Worm (Caenorhabditis elegans) whole organism, early embryonic: Measurements from ENCODE around the gene twk-25.

ENCODE experiments used
- B0310.2 ChIP-seq: sonication (generic microtip); optimal IDR thresholded peaks from 2 replicates; lab custom pipeline; 2016; ENCODE audit warnings: mild to moderate bottlenecking, missing genetic modification characterization, missing compliant biosample characterization
- F13C5.2 ChIP-seq: sonication (generic microtip); optimal IDR thresholded peaks from 2 replicates; lab custom pipeline; 2017; ENCODE audit warnings: mild to moderate bottlenecking, missing genetic modification characterization, inconsistent platforms, missing compliant biosample characterization
- aly-1 ChIP-seq: sonication (generic microtip); optimal IDR thresholded peaks from 2 replicates; lab custom pipeline; 2016; ENCODE audit warnings: missing genetic modification characterization, missing compliant biosample characterization
- ama-1 ChIP-seq: fragments of 150-350 bp; optimal IDR thresholded peaks from 2 replicates; lab custom pipeline; 2014
- ceh-13 ChIP-seq: fragments of 200-800 bp; sonication (Bioruptor generic); optimal IDR thresholded peaks from 2 replicates; lab custom pipeline; 2018; ENCODE audit warnings: mild to moderate bottlenecking, missing genetic modification characterization, missing compliant biosample characterization
- ceh-36 ChIP-seq: sonication (generic microtip); optimal IDR thresholded peaks from 2 replicates; lab custom pipeline; 2016; ENCODE audit warnings: missing genetic modification characterization, inconsistent platforms, missing compliant biosample characterization
- ets-7 ChIP-seq: sonication (generic microtip); optimal IDR thresholded peaks from 2 replicates; lab custom pipeline; 2016; ENCODE audit warnings: missing genotype, missing genetic modification characterization, missing compliant biosample characterization
- flt-1 ChIP-seq: fragments of 200-800 bp; sonication (Bioruptor generic); IDR thresholded peaks from 2 replicates; pipeline ENCODE4 v1.3.6; 2022; ENCODE audit warnings: missing genetic modification characterization, missing compliant biosample characterization
- hmbx-1 ChIP-seq: sonication (generic microtip); optimal IDR thresholded peaks from 2 replicates; lab custom pipeline; 2016; ENCODE audit warnings: mild to moderate bottlenecking, missing genetic modification characterization, missing compliant biosample characterization
- hmg-4 ChIP-seq: fragments of 200-800 bp; sonication (Bioruptor generic); optimal IDR thresholded peaks from 2 replicates; lab custom pipeline; 2018; ENCODE audit warnings: mild to moderate bottlenecking, missing genetic modification characterization, missing compliant biosample characterization
- hnd-1 ChIP-seq: sonication (generic microtip); optimal IDR thresholded peaks from 2 replicates; lab custom pipeline; 2016; ENCODE audit warnings: missing genetic modification characterization, missing compliant biosample characterization
- pes-1 ChIP-seq: fragments of 200-800 bp; sonication (Bioruptor generic); IDR thresholded peaks from 2 replicates; pipeline ENCODE4 v1.3.6; 2022; ENCODE audit warnings: missing genetic modification reagents, missing genetic modification characterization, missing compliant biosample characterization
- scrt-1 ChIP-seq: fragments of 200-800 bp; sonication (Bioruptor generic); IDR thresholded peaks from 2 replicates; pipeline ENCODE4 v1.3.6; 2022; ENCODE audit warnings: missing genetic modification characterization, missing compliant biosample characterization
- sea-1 ChIP-seq: fragments of 200-800 bp; sonication (Bioruptor generic); conservative IDR thresholded peaks from 2 replicates; pipeline ENCODE4 v1.3.6; 2022; ENCODE audit warnings: missing genetic modification characterization, missing compliant biosample characterization
- tbx-11 ChIP-seq: fragments of 200-800 bp; sonication (Bioruptor generic); IDR thresholded peaks from 2 replicates; pipeline ENCODE4 v1.3.6; 2022; ENCODE audit warnings: missing genetic modification characterization, missing compliant biosample characterization
- tbx-37 ChIP-seq: fragments of 200-800 bp; sonication (Bioruptor generic); conservative IDR thresholded peaks from 2 replicates; pipeline ENCODE4 v1.3.6; 2022; ENCODE audit warnings: missing genetic modification reagents, missing genetic modification characterization, missing compliant biosample characterization
- tra-4 ChIP-seq: sonication (generic microtip); optimal IDR thresholded peaks from 2 replicates; lab custom pipeline; 2017; ENCODE audit warnings: missing genetic modification characterization, missing compliant biosample characterization

The twk-25 gene

ce11 chrIV:11469698-11470591 lies 34.6 kb upstream of the twk-25 start, which contains the start of the genes C10C6.13 and wht-2:
Gene C10C6.13, minus strand, starts transcription at chrIV:11469748.
Gene wht-2, plus strand, starts transcription at chrIV:11470436.
- TF ChIP-seq hnd-1 (tag; lab: Kevin White, UChicago) = no peak
- no peak for TF ChIP-seq ceh-36 (tag; lab: Kevin White, UChicago)
- no peak for TF ChIP-seq sea-1
- TF ChIP-seq F13C5.2 (tag; lab: Kevin White, UChicago) = no peak
- TF ChIP-seq tbx-37 (GFP tag; lab: Robert Waterston, UW) = no peak
- no peak for TF ChIP-seq tra-4 (tag; lab: Kevin White, UChicago)
- TF ChIP-seq hmg-4 = no peak
- TF ChIP-seq hmbx-1 (tag; lab: Kevin White, UChicago) = no peak

- TF ChIP-seq scrt-1 (GFP tag; lab: Robert Waterston, UW) (no peak), tbx-11 (GFP tag; lab: Robert Waterston, UW) (no peak), ceh-36 (tag; lab: Kevin White, UChicago) (no peak), hmbx-1 (tag; lab: Kevin White, UChicago) (no peak), sea-1 (no peak), tra-4 (tag; lab: Kevin White, UChicago) (no peak), aly-1 (tag; lab: Kevin White, UChicago) (no peak), F13C5.2 (tag; lab: Kevin White, UChicago) (no peak), ama-1 (lab: Kevin White, UChicago) (no peak), B0310.2 (no peak), hnd-1 (tag; lab: Kevin White, UChicago) (no peak), ceh-13 (GFP tag; lab: Kevin White, UChicago) (no peak), hmg-4 (no peak)
Observed at ce11 chrIV:11472023-11472422, 32.5 kb upstream of the twk-25 start.

- TF ChIP-seq hmbx-1 (tag; lab: Kevin White, UChicago) = peak; percentile 92
- TF ChIP-seq ets-7 (tag; lab: Kevin White, UChicago) = peak; percentile 86
- peak; percentile 93 for TF ChIP-seq ceh-36 (tag; lab: Kevin White, UChicago)
- TF ChIP-seq scrt-1 (GFP tag; lab: Robert Waterston, UW) = peak; percentile 94
- TF ChIP-seq B0310.2 = peak; percentile 92
- peak; percentile 87 for TF ChIP-seq hnd-1 (tag; lab: Kevin White, UChicago)
- peak; percentile 95 for TF ChIP-seq tbx-37 (GFP tag; lab: Robert Waterston, UW)
- TF ChIP-seq ceh-13 (GFP tag; lab: Kevin White, UChicago) = peak; percentile 84
- peak; percentile 95 for TF ChIP-seq pes-1 (GFP tag; lab: Robert Waterston, UW)
- TF ChIP-seq F13C5.2 (tag; lab: Kevin White, UChicago) = peak; percentile 95
- peak; percentile 91 for TF ChIP-seq flt-1 (GFP tag; lab: Robert Waterston, UW)
- peak; percentile 96 for TF ChIP-seq sea-1
- peak; percentile 95 for TF ChIP-seq aly-1 (tag; lab: Kevin White, UChicago)
- peak; percentile 97 for TF ChIP-seq tbx-11 (GFP tag; lab: Robert Waterston, UW)
- peak; percentile 62 for TF ChIP-seq tra-4 (tag; lab: Kevin White, UChicago)
- TF ChIP-seq hmg-4 = peak; percentile 97
- TF ChIP-seq ama-1 (lab: Kevin White, UChicago) = peak; percentile 65
Observed at ce11 chrIV:11474067-11474466, 30.4 kb upstream of the twk-25 start.

ce11 chrIV:11475080-11475479 lies 29.4 kb upstream of the twk-25 start:
- TF ChIP-seq B0310.2 (no peak), scrt-1 (GFP tag; lab: Robert Waterston, UW) (no peak), flt-1 (GFP tag; lab: Robert Waterston, UW) (no peak), tbx-11 (GFP tag; lab: Robert Waterston, UW) (no peak), ama-1 (lab: Kevin White, UChicago) (no peak), ceh-36 (tag; lab: Kevin White, UChicago) (no peak), aly-1 (tag; lab: Kevin White, UChicago) (no peak)

- no peak for TF ChIP-seq tbx-11 (GFP tag; lab: Robert Waterston, UW)
- TF ChIP-seq B0310.2 = no peak
- TF ChIP-seq hmg-4 = no peak
- TF ChIP-seq hnd-1 (tag; lab: Kevin White, UChicago) = no peak
- no peak for TF ChIP-seq scrt-1 (GFP tag; lab: Robert Waterston, UW)
- TF ChIP-seq aly-1 (tag; lab: Kevin White, UChicago) = no peak
- TF ChIP-seq pes-1 (GFP tag; lab: Robert Waterston, UW) = no peak
- no peak for TF ChIP-seq sea-1
- TF ChIP-seq flt-1 (GFP tag; lab: Robert Waterston, UW) = no peak
- TF ChIP-seq hmbx-1 (tag; lab: Kevin White, UChicago) = no peak
- TF ChIP-seq tra-4 (tag; lab: Kevin White, UChicago) = no peak
- no peak for TF ChIP-seq tbx-37 (GFP tag; lab: Robert Waterston, UW)
- no peak for TF ChIP-seq ets-7 (tag; lab: Kevin White, UChicago)
- TF ChIP-seq ama-1 (lab: Kevin White, UChicago) = no peak
- no peak for TF ChIP-seq ceh-13 (GFP tag; lab: Kevin White, UChicago)
- TF ChIP-seq ceh-36 (tag; lab: Kevin White, UChicago) = no peak
Observed at ce11 chrIV:11479095-11479494, 25.4 kb upstream of the twk-25 start, which contains the start of gene catp-8. Gene catp-8, minus strand, starts transcription at chrIV:11479251.

- TF ChIP-seq F13C5.2 (tag; lab: Kevin White, UChicago) = peak; percentile 57
- no peak for TF ChIP-seq tra-4 (tag; lab: Kevin White, UChicago)
- no peak for TF ChIP-seq ama-1 (lab: Kevin White, UChicago)
Observed at ce11 chrIV:11480027-11480896, 24.3 kb upstream of the twk-25 start, which contains the start of the genes mbf-1 and nse-4. Gene mbf-1, minus strand, starts transcription at chrIV:11480369. Gene nse-4, plus strand, starts transcription at chrIV:11480846.
